Fruit fly (Drosophila melanogaster): ENCODE measurements around the gene CG14957.
A peak's percentile ranks its signal among the peaks of the same experiment; 100 is the strongest.

The CG14957 gene

dm6 chr3L:3192912-3193311 lies 5.5 kb downstream of the CG14957 start, which contains the start of gene Hsp83 (continued):
- TF ChIP-seq CG10274 (GFP tag; optimal IDR thresholded peaks at IDR 0.05): peak; percentile 93
- TF ChIP-seq cas (GFP tag; IDR thresholded peaks at IDR 0.05): peak; percentile 81; the same call in 1 of the 2 replicates
- TF ChIP-seq Dbx (GFP tag; IDR thresholded peaks at IDR 0.05): peak; percentile 95
- peak; percentile 92 for TF ChIP-seq H15 (GFP tag; IDR thresholded peaks at IDR 0.05)
- TF ChIP-seq Bteb2 (GFP tag; optimal IDR thresholded peaks at IDR 0.05): peak; percentile 90
- TF ChIP-seq CG12071 (GFP tag; optimal IDR thresholded peaks at IDR 0.05): peak; percentile 99
- TF ChIP-seq CG14050 (GFP tag; IDR thresholded peaks at IDR 0.05): peak; percentile 92
- TF ChIP-seq ken (GFP tag; IDR thresholded peaks at IDR 0.05): peak; percentile 92
- TF ChIP-seq CG2875 (GFP tag; optimal IDR thresholded peaks at IDR 0.05): peak; percentile 97
- TF ChIP-seq dan (GFP tag; IDR thresholded peaks at IDR 0.05): no peak
- TF ChIP-seq esg (GFP tag; conservative IDR thresholded peaks at IDR 0.05): peak; percentile 63
- peak; percentile 52 for TF ChIP-seq CG3838 (GFP tag; optimal IDR thresholded peaks at IDR 0.05)
- TF ChIP-seq Meics (GFP tag; optimal IDR thresholded peaks at IDR 0.05): peak; percentile 99
- peak; percentile 60 for TF ChIP-seq CG9215 (GFP tag; IDR thresholded peaks at IDR 0.05)
- peak; percentile 91 for TF ChIP-seq CG8290 (GFP tag; optimal IDR thresholded peaks at IDR 0.05)
- peak; percentile 97 for TF ChIP-seq CG8290 (tag; optimal IDR thresholded peaks at IDR 0.05)
- peak; percentile 94 for TF ChIP-seq CG2202 (tag; optimal IDR thresholded peaks at IDR 0.05)
- TF ChIP-seq ro (GFP tag; IDR thresholded peaks at IDR 0.05): peak; percentile 40; the same call in 1 of the 2 replicates
- peak; percentile 93 for TF ChIP-seq pho (GFP tag; optimal IDR thresholded peaks at IDR 0.05)
- TF ChIP-seq da (GFP tag; optimal IDR thresholded peaks at IDR 0.05): peak; percentile 88
- TF ChIP-seq HLH4C (GFP tag; IDR thresholded peaks at IDR 0.05; ENCODE audit: partially characterized antibody): no peak
- peak; percentile 89 for TF ChIP-seq ttk (GFP tag; IDR thresholded peaks at IDR 0.05)
- TF ChIP-seq Ravus (GFP tag; IDR thresholded peaks at IDR 0.05): peak; percentile 25; the same call in 1 of the 2 replicates
- peak; percentile 83 for TF ChIP-seq trem (tag; optimal IDR thresholded peaks at IDR 0.05)
- peak; percentile 83 for TF ChIP-seq rib (GFP tag; IDR thresholded peaks at IDR 0.05)
- peak; percentile 95 for TF ChIP-seq CG1529 (GFP tag; optimal IDR thresholded peaks at IDR 0.05)
- peak; percentile 78; the same call in 2 of the 3 replicates for TF ChIP-seq Mrtf (GFP tag; IDR thresholded peaks at IDR 0.05)
- TF ChIP-seq grau (tag; optimal IDR thresholded peaks at IDR 0.05): peak; percentile 90
- peak; percentile 92 for TF ChIP-seq sima (GFP tag; optimal IDR thresholded peaks at IDR 0.05)
- peak; percentile 93 for TF ChIP-seq CG1647 (GFP tag; optimal IDR thresholded peaks at IDR 0.05)
- TF ChIP-seq fd64A (GFP tag; optimal IDR thresholded peaks at IDR 0.05): peak; percentile 99
- peak; percentile 85 to 94 for TF ChIP-seq dpn (GFP tag; optimal IDR thresholded peaks at IDR 0.05)
- TF ChIP-seq hbn (GFP tag; IDR thresholded peaks at IDR 0.05; ENCODE audit: partially characterized antibody): no peak
- peak; percentile 81 for TF ChIP-seq zfh2 (GFP tag; optimal IDR thresholded peaks at IDR 0.05)
- TF ChIP-seq seq (GFP tag; IDR thresholded peaks at IDR 0.05): peak; percentile 92
- TF ChIP-seq Aef1 (GFP tag; IDR thresholded peaks at IDR 0.05): peak; percentile 65
- peak; percentile 92 for TF ChIP-seq ranshi (GFP tag; IDR thresholded peaks at IDR 0.05)
- TF ChIP-seq lbe (GFP tag; optimal IDR thresholded peaks at IDR 0.05): peak; percentile 95
- TF ChIP-seq NFAT (GFP tag; IDR thresholded peaks at IDR 0.05): peak; percentile 96
- peak; percentile 57; the same call in 2 of the 3 replicates for TF ChIP-seq Opbp (GFP tag; IDR thresholded peaks at IDR 0.05; ENCODE audit: partially characterized antibody)
- TF ChIP-seq CG12104 (GFP tag; optimal IDR thresholded peaks at IDR 0.05): peak; percentile 96
- TF ChIP-seq dysf (GFP tag; IDR thresholded peaks at IDR 0.05): peak; percentile 89
- TF ChIP-seq HmgZ (tag; optimal IDR thresholded peaks at IDR 0.05): peak; percentile 97
- TF ChIP-seq gsb (GFP tag; IDR thresholded peaks at IDR 0.05): peak; percentile 83
- peak; percentile 78; the same call in 1 of the 2 replicates for TF ChIP-seq toy (GFP tag; IDR thresholded peaks at IDR 0.05)
- peak; percentile 97 for TF ChIP-seq Asciz (GFP tag; optimal IDR thresholded peaks at IDR 0.05)
- TF ChIP-seq BtbVII (GFP tag; optimal IDR thresholded peaks at IDR 0.05): peak; percentile 99
- TF ChIP-seq pb (GFP tag; optimal IDR thresholded peaks at IDR 0.05): peak; percentile 96
- peak; percentile 94 for TF ChIP-seq btn (GFP tag; optimal IDR thresholded peaks at IDR 0.05)
- peak; percentile 95 for TF ChIP-seq shn (GFP tag; optimal IDR thresholded peaks at IDR 0.05)
- peak; percentile 97 for TF ChIP-seq zfh1 (GFP tag; IDR thresholded peaks at IDR 0.05)
- peak; percentile 76 for TF ChIP-seq CG9797 (GFP tag; optimal IDR thresholded peaks at IDR 0.05)

All from whole organism, embryonic.